Fruit fly (Drosophila melanogaster) whole organism, adult: ENCODE measurements around the gene Ktl.

Experiments
- CG11617 ChIP-seq: fragments of 200-800 bp; sonication (Bioruptor generic); optimal IDR thresholded peaks from 2 replicates; lab custom pipeline; 2017; ENCODE audit warnings: mild to moderate bottlenecking, missing biosample characterization, missing genetic modification reagents, missing genetic modification characterization
- CG12768 ChIP-seq: fragments of 200-800 bp; sonication (Bioruptor generic); optimal IDR thresholded peaks from 2 replicates; lab custom pipeline; 2017; ENCODE audit warnings: missing biosample characterization, missing genetic modification characterization, mild to moderate bottlenecking, moderate library complexity, missing genetic modification reagents
- CG14711 ChIP-seq: fragments of 200-800 bp; sonication (Bioruptor generic); optimal IDR thresholded peaks from 2 replicates; lab custom pipeline; 2018; ENCODE audit warnings: missing biosample characterization, mild to moderate bottlenecking, missing genetic modification characterization, moderate library complexity
- CG1620 ChIP-seq: fragments of 200-800 bp; sonication (Bioruptor generic); optimal IDR thresholded peaks from 2 replicates; lab custom pipeline; 2016; ENCODE audit warnings: missing biosample characterization, missing genetic modification characterization
- CG33017 ChIP-seq: fragments of 200-800 bp; sonication (Bioruptor generic); optimal IDR thresholded peaks from 2 replicates; lab custom pipeline; 2018; ENCODE audit warnings: missing biosample characterization, mild to moderate bottlenecking, missing genetic modification characterization, moderate library complexity
- CG5204 ChIP-seq: fragments of 200-800 bp; sonication (Bioruptor generic); optimal IDR thresholded peaks from 2 replicates; lab custom pipeline; 2016; ENCODE audit warnings: missing biosample characterization, missing genetic modification characterization
- CG7045 ChIP-seq: fragments of 200-800 bp; sonication (Bioruptor generic); optimal IDR thresholded peaks from 2 replicates; lab custom pipeline; 2017; ENCODE audit warnings: missing biosample characterization, mild to moderate bottlenecking, missing genetic modification characterization
- CG7101 ChIP-seq: fragments of 200-800 bp; sonication (Bioruptor generic); optimal IDR thresholded peaks from 2 replicates; lab custom pipeline; 2018; ENCODE audit warnings: missing biosample characterization, mild to moderate bottlenecking, missing genetic modification characterization, moderate library complexity
- Clk ChIP-seq: fragments of 200-800 bp; sonication (Bioruptor generic); optimal IDR thresholded peaks from 2 replicates; lab custom pipeline; 2017; ENCODE audit warnings: missing biosample characterization, missing genetic modification characterization
- Crg-1 ChIP-seq: fragments of 200-800 bp; sonication (Bioruptor generic); optimal IDR thresholded peaks from 2 replicates; lab custom pipeline; 2016; ENCODE audit warnings: missing biosample characterization, missing genetic modification characterization
- Hr96 ChIP-seq: fragments of 200-800 bp; sonication (Bioruptor generic); optimal IDR thresholded peaks from 2 replicates; lab custom pipeline; 2016; ENCODE audit warnings: missing biosample characterization, missing genetic modification characterization
- Mnt ChIP-seq: fragments of 200-800 bp; sonication (Bioruptor generic); optimal IDR thresholded peaks from 2 replicates; lab custom pipeline; 2016; ENCODE audit warnings: missing biosample characterization, mild to moderate bottlenecking, missing genetic modification characterization
- bab1 ChIP-seq: fragments of 200-800 bp; sonication (Bioruptor generic); optimal IDR thresholded peaks from 3 replicates; lab custom pipeline; 2019; ENCODE audit warnings: missing biosample characterization, mild to moderate bottlenecking, missing genetic modification characterization, moderate library complexity
- cic ChIP-seq: fragments of 200-800 bp; sonication (Bioruptor generic); optimal IDR thresholded peaks from 2 replicates; lab custom pipeline; 2017; ENCODE audit warnings: missing biosample characterization, mild to moderate bottlenecking, missing genetic modification characterization, moderate library complexity
- cnc ChIP-seq, 2 experiments: fragments of >200 bp; optimal IDR thresholded peaks; 2 replicates each; lab custom pipeline; 2017
- kay ChIP-seq: fragments of 200-800 bp; sonication (Bioruptor generic); peaks from one replicate; lab custom pipeline; 2016; ENCODE audit warnings: missing biosample characterization, missing genetic modification characterization, borderline replicate concordance
- ovo ChIP-seq: fragments of 200-800 bp; sonication (Bioruptor generic); optimal IDR thresholded peaks from 2 replicates; lab custom pipeline; 2016; ENCODE audit warnings: missing biosample characterization, missing genetic modification characterization
- pad ChIP-seq: fragments of 200-800 bp; sonication (Bioruptor generic); optimal IDR thresholded peaks from 3 replicates; lab custom pipeline; 2017; ENCODE audit warnings: missing biosample characterization, missing genetic modification characterization, mild to moderate bottlenecking, moderate library complexity, missing genetic modification reagents
- tj ChIP-seq: fragments of 200-800 bp; sonication (Bioruptor generic); optimal IDR thresholded peaks from 3 replicates; lab custom pipeline; 2017; ENCODE audit warnings: missing biosample characterization, mild to moderate bottlenecking, missing genetic modification characterization, moderate library complexity
- toe ChIP-seq: fragments of 200-800 bp; sonication (Bioruptor generic); optimal IDR thresholded peaks from 2 replicates; lab custom pipeline; 2016; ENCODE audit warnings: missing biosample characterization, missing genetic modification characterization

The Ktl gene

dm6 chr3R:20897128-20897527, at the start of gene Ktl:
TSS of gene Ktl (minus strand) at chr3R:20897320.
- no peak for TF ChIP-seq CG5204
- TF ChIP-seq Crg-1 (GFP tag; lab: Kevin White, UChicago), result no peak
- TF ChIP-seq tj (GFP tag; lab: Kevin White, UChicago), result no peak
- TF ChIP-seq Clk (GFP tag; lab: Kevin White, UChicago), result no peak
- TF ChIP-seq kay (GFP tag; lab: Kevin White, UChicago), result no peak
- TF ChIP-seq bab1 (GFP tag; lab: Kevin White, UChicago), result no peak
- no peak for TF ChIP-seq cnc (optimal IDR thresholded peaks at IDR 0.05; lab: Kevin White, UChicago)
- no peak for TF ChIP-seq toe (GFP tag; lab: Kevin White, UChicago)
- TF ChIP-seq CG1620 (GFP tag; lab: Kevin White, UChicago), result no peak
- no peak for TF ChIP-seq CG7101 (tag; lab: Kevin White, UChicago)
- TF ChIP-seq CG12768 (GFP tag; lab: Kevin White, UChicago), result no peak
- TF ChIP-seq CG7045 (GFP tag; lab: Kevin White, UChicago), result no peak
- TF ChIP-seq CG33017, result no peak
- TF ChIP-seq CG14711 (tag; lab: Kevin White, UChicago), result no peak
- no peak for TF ChIP-seq ovo (GFP tag; lab: Kevin White, UChicago)
- TF ChIP-seq CG11617, result no peak
- no peak for TF ChIP-seq cic (GFP tag; lab: Kevin White, UChicago)

- no peak for TF ChIP-seq Crg-1 (GFP tag; lab: Kevin White, UChicago)
- TF ChIP-seq Mnt (GFP tag; lab: Kevin White, UChicago), result no peak
- no peak for TF ChIP-seq CG11617
- no peak for TF ChIP-seq CG7045 (GFP tag; lab: Kevin White, UChicago)
- no peak for TF ChIP-seq Clk (GFP tag; lab: Kevin White, UChicago)
- no peak for TF ChIP-seq CG1620 (GFP tag; lab: Kevin White, UChicago)
- no peak for TF ChIP-seq cnc (optimal IDR thresholded peaks at IDR 0.05; lab: Kevin White, UChicago)
- TF ChIP-seq pad (GFP tag; lab: Kevin White, UChicago), result no peak
- no peak for TF ChIP-seq Hr96
- TF ChIP-seq CG7101 (tag; lab: Kevin White, UChicago), result no peak
- TF ChIP-seq ovo (GFP tag; lab: Kevin White, UChicago), result no peak
- no peak for TF ChIP-seq kay (GFP tag; lab: Kevin White, UChicago)
- TF ChIP-seq CG12768 (GFP tag; lab: Kevin White, UChicago), result no peak
- no peak for TF ChIP-seq CG14711 (tag; lab: Kevin White, UChicago)
- no peak for TF ChIP-seq CG5204
- TF ChIP-seq cic (GFP tag; lab: Kevin White, UChicago), result no peak
- no peak for TF ChIP-seq bab1 (GFP tag; lab: Kevin White, UChicago)
Observed at dm6 chr3R:20946774-20947173, 49.7 kb upstream of the Ktl start.

- TF ChIP-seq Hr96 (no peak), CG12768 (GFP tag; lab: Kevin White, UChicago) (no peak)
Observed at dm6 chr3R:20945463-20945862, 48.3 kb upstream of the Ktl start, which contains the start of gene CG31191. TSS of gene CG31191 (minus strand) at chr3R:20945530.

dm6 chr3R:20915828-20916227, 18.7 kb upstream of the Ktl start:
- TF ChIP-seq CG1620 (GFP tag; lab: Kevin White, UChicago), result no peak
- TF ChIP-seq tj (GFP tag; lab: Kevin White, UChicago), result peak; percentile 55
- TF ChIP-seq toe (GFP tag; lab: Kevin White, UChicago), result no peak
- TF ChIP-seq CG5204, result no peak
- TF ChIP-seq cnc (optimal IDR thresholded peaks at IDR 0.05; lab: Kevin White, UChicago), result no peak
- TF ChIP-seq kay (GFP tag; lab: Kevin White, UChicago), result peak; percentile 17
- no peak for TF ChIP-seq cic (GFP tag; lab: Kevin White, UChicago)
- no peak for TF ChIP-seq Mnt (GFP tag; lab: Kevin White, UChicago)
- no peak for TF ChIP-seq bab1 (GFP tag; lab: Kevin White, UChicago)

- TF ChIP-seq CG7101 (tag; lab: Kevin White, UChicago), result peak; percentile 53
- peak; percentile 34 for TF ChIP-seq CG14711 (tag; lab: Kevin White, UChicago)
- TF ChIP-seq CG33017, result peak; percentile 75
- TF ChIP-seq CG5204, result peak; percentile 84
- peak; percentile 25 for TF ChIP-seq Clk (GFP tag; lab: Kevin White, UChicago)
- peak; percentile 25 for TF ChIP-seq pad (GFP tag; lab: Kevin White, UChicago)
- peak; percentile 91 for TF ChIP-seq CG11617
- TF ChIP-seq Crg-1 (GFP tag; lab: Kevin White, UChicago), result peak; percentile 31
- peak; percentile 91 for TF ChIP-seq CG12768 (GFP tag; lab: Kevin White, UChicago)
- peak; percentile 82 for TF ChIP-seq tj (GFP tag; lab: Kevin White, UChicago)
- peak; percentile 99 for TF ChIP-seq kay (GFP tag; lab: Kevin White, UChicago)
- TF ChIP-seq Hr96, result peak; percentile 94
- peak; percentile 95 for TF ChIP-seq toe (GFP tag; lab: Kevin White, UChicago)
- TF ChIP-seq ovo (GFP tag; lab: Kevin White, UChicago), result peak; percentile 53
- TF ChIP-seq cic (GFP tag; lab: Kevin White, UChicago), result peak; percentile 58
- peak; percentile 83 for TF ChIP-seq CG7045 (GFP tag; lab: Kevin White, UChicago)
- TF ChIP-seq CG1620 (GFP tag; lab: Kevin White, UChicago), result peak; percentile 66
- TF ChIP-seq Mnt (GFP tag; lab: Kevin White, UChicago), result peak; percentile 45
- TF ChIP-seq bab1 (GFP tag; lab: Kevin White, UChicago), result no peak
- no peak for TF ChIP-seq cnc (optimal IDR thresholded peaks at IDR 0.05; lab: Kevin White, UChicago)
Observed at dm6 chr3R:20914103-20914502, 17.0 kb upstream of the Ktl start, which contains the start of gene hdly. TSS of gene hdly (plus strand) at chr3R:20914296.

- TF ChIP-seq kay (GFP tag; lab: Kevin White, UChicago), result peak; percentile 52
- no peak for TF ChIP-seq Clk (GFP tag; lab: Kevin White, UChicago)
- TF ChIP-seq pad (GFP tag; lab: Kevin White, UChicago), result no peak
- no peak for TF ChIP-seq toe (GFP tag; lab: Kevin White, UChicago)
- TF ChIP-seq Hr96, result no peak
- peak; percentile 55 for TF ChIP-seq cic (GFP tag; lab: Kevin White, UChicago)
Observed at dm6 chr3R:20912725-20913124, 15.6 kb upstream of the Ktl start.
